Worm (Caenorhabditis elegans) whole organism, L4 larva: ENCODE results near the gene R01H2.4.

Experiments used
- aha-1 ChIP-seq: fragments of 150-350 bp; peaks from one replicate; lab custom pipeline; 2014; ENCODE audit warnings: missing biosample characterization, missing genetic modification characterization
- ces-1 ChIP-seq: fragments of 150-350 bp; sonication (generic microtip); optimal IDR thresholded peaks from 4 replicates; lab custom pipeline; 2014; ENCODE audit warnings: missing biosample characterization, missing genetic modification reagents, missing genetic modification characterization
- fos-1 ChIP-seq: fragments of 150-350 bp; optimal IDR thresholded peaks from 2 replicates; lab custom pipeline; 2014; ENCODE audit warnings: missing biosample characterization, missing genetic modification characterization
- lin-13 ChIP-seq: fragments of 150-350 bp; optimal IDR thresholded peaks from 2 replicates; lab custom pipeline; 2014; ENCODE audit warnings: missing biosample characterization, missing genetic modification reagents, missing genetic modification characterization
- nhr-77 ChIP-seq: fragments of 150-350 bp; optimal IDR thresholded peaks from 2 replicates; lab custom pipeline; 2014; ENCODE audit warnings: missing biosample characterization, missing genetic modification characterization

DNA sequence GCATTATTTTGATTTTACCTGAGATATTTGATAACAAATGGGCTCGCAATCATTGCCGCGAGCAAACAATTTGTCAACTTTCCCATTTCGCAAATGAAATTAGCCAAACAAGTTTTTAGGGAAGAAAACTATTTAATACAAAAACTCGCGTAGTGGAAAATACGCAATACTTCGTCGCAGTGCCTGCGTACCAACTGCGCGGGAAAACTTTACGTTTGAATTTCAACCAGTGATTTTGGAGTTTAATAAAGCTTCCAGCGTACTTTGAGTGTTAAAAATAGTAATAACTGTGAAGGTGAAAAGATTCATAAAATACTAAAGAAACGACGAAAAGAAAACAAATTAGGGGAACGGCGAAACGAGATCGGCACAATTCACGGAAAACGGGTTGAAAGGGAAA lies 20.8 kb upstream of the R01H2.4 start, which contains the start of gene tofu-7:
- TF ChIP-seq nhr-77 (tag; lab: Kevin White, UChicago) (no peak), aha-1 (tag; lab: Kevin White, UChicago) (no peak), fos-1 (tag; lab: Kevin White, UChicago) (no peak), lin-13 (GFP tag; lab: Kevin White, UChicago) (no peak), ces-1 (GFP tag; lab: Kevin White, UChicago) (no peak)
